Worm (Caenorhabditis elegans) whole organism, mixed stage, embryonic: ENCODE results near the gene cal-5.

ENCODE experiments used
- elt-1 ChIP-seq: sonication (generic microtip); optimal IDR thresholded peaks from 2 replicates; lab custom pipeline; 2017; ENCODE audit warnings: missing genetic modification characterization, mild to moderate bottlenecking, missing compliant biosample characterization, antibody characterized with exemption, moderate library complexity, borderline replicate concordance; ENCODE audit not compliant: insufficient read depth
- elt-3 ChIP-seq: fragments of 150-350 bp; optimal IDR thresholded peaks from 2 replicates; lab custom pipeline; 2014; ENCODE audit warnings: missing biosample characterization, missing genetic modification characterization
- mab-5 ChIP-seq: fragments of 150-350 bp; optimal IDR thresholded peaks from 2 replicates; lab custom pipeline; 2014; ENCODE audit warnings: missing biosample characterization, missing genetic modification characterization
- mep-1 ChIP-seq: fragments of 150-350 bp; optimal IDR thresholded peaks from 2 replicates; lab custom pipeline; 2017; ENCODE audit warnings: missing biosample characterization, missing genetic modification reagents, missing genetic modification characterization, inconsistent platforms
- snpc-4 ChIP-seq: fragments of 150-350 bp; optimal IDR thresholded peaks from 2 replicates; lab custom pipeline; 2014; ENCODE audit warnings: missing biosample characterization, missing genetic modification characterization

DNA sequence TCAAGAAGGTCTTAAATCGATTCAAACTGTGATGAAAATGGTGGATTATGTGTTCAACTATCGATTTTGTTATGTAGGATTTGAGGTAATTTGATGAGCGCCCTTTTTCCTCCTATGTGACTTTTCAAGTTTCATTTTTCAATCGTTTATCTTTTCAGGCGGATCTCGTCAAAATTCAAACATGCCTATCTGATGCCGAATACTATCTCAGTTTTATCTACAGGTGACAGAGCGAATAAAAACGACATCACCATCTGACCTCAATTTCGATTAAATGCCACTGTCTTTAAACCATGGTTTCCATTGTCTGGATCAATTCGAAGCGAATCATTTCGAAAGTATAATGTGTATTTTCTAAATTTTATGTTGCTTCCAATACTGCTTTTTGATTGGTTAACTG lies 16.0 kb downstream of the cal-5 start:
- TF ChIP-seq mep-1 (tag; lab: Kevin White, UChicago), result no peak
- TF ChIP-seq elt-1, result peak; percentile 75
- no peak for TF ChIP-seq elt-3
- TF ChIP-seq mab-5 (tag; lab: Kevin White, UChicago), result no peak
- no peak for TF ChIP-seq snpc-4
